Worm (Caenorhabditis elegans): Measurements from ENCODE around the gene ctsa-3.1.

ce11 chrII:7236937-7237336 lies 4.3 kb downstream of the ctsa-3.1 start:
- TF ChIP-seq ztf-22 (GFP tag; optimal IDR thresholded peaks at IDR 0.05) (no peak), F33H1.4 (GFP tag; IDR thresholded peaks at IDR 0.05) (no peak), athp-1 (tag; optimal IDR thresholded peaks at IDR 0.05) (no peak), pha-4 (tag; optimal IDR thresholded peaks at IDR 0.05) (no peak), lin-35 (GFP tag; optimal IDR thresholded peaks at IDR 0.05) (no peak), pbrm-1 (GFP tag; IDR thresholded peaks at IDR 0.05) (no peak), rcor-1 (GFP tag; IDR thresholded peaks at IDR 0.05) (no peak), him-1 (tag; optimal IDR thresholded peaks at IDR 0.05) (no peak), atf-7 (tag; optimal IDR thresholded peaks at IDR 0.05) (no peak)
